Fruit fly (Drosophila melanogaster): ENCODE measurements around the gene Ent2.

Gene Ent2

dm6 chr2L:6566020-6566687, 4.0 kb downstream of the Ent2 start, which contains the start of gene CG13766:
TSS of gene CG13766 (minus strand) at chr2L:6566181.
- TF ChIP-seq HLH4C (GFP tag; IDR thresholded peaks at IDR 0.05; ENCODE audit: partially characterized antibody) (peak; percentile 100), Sin3A (optimal IDR thresholded peaks at IDR 0.05) (no peak), Taf1 (GFP tag; IDR thresholded peaks at IDR 0.05) (no peak), Kr (GFP tag; optimal IDR thresholded peaks at IDR 0.05) (no peak), chinmo (GFP tag; IDR thresholded peaks at IDR 0.05; ENCODE audit: partially characterized antibody) (peak; percentile 97), E2f2 (GFP tag; IDR thresholded peaks at IDR 0.05) (no peak), CG4617 (GFP tag; optimal IDR thresholded peaks at IDR 0.05; ENCODE audit: borderline replicate concordance) (peak; percentile 29), Dip2 (GFP tag; IDR thresholded peaks at IDR 0.05) (no peak), trem (tag; optimal IDR thresholded peaks at IDR 0.05) (peak; percentile 51), luna (GFP tag; optimal IDR thresholded peaks at IDR 0.05) (no peak), Dp (GFP tag; optimal IDR thresholded peaks at IDR 0.05) (peak; percentile 44), pho (GFP tag; optimal IDR thresholded peaks at IDR 0.05) (no peak), CG10267 (tag; optimal IDR thresholded peaks at IDR 0.05) (peak; percentile 28), CG13287 (GFP tag; IDR thresholded peaks at IDR 0.05; ENCODE audit: partially characterized antibody) (peak; percentile 94), nmo (GFP tag; optimal IDR thresholded peaks at IDR 0.05) (peak; percentile 32), Dek (tag; optimal IDR thresholded peaks at IDR 0.05) (no peak), CG13775 (GFP tag; optimal IDR thresholded peaks at IDR 0.05) (no peak), nerfin-2 (GFP tag; IDR thresholded peaks at IDR 0.05; ENCODE audit: partially characterized antibody) (peak; percentile 99), CG1233 (GFP tag; optimal IDR thresholded peaks at IDR 0.05) (no peak), CG6854 (GFP tag; optimal IDR thresholded peaks at IDR 0.05) (no peak), CG33213 (GFP tag; optimal IDR thresholded peaks at IDR 0.05) (peak; percentile 71), unc-4 (GFP tag; IDR thresholded peaks at IDR 0.05; ENCODE audit: partially characterized antibody) (peak; percentile 79), Dll (GFP tag; IDR thresholded peaks at IDR 0.05; ENCODE audit: partially characterized antibody) (peak; percentile 81; the same call in 3 of the 4 replicates), Doc3 (GFP tag; IDR thresholded peaks at IDR 0.05; ENCODE audit: partially characterized antibody) (peak; percentile 70; the same call in 2 of the 3 replicates), Ets97D (GFP tag; optimal IDR thresholded peaks at IDR 0.05) (peak; percentile 26), CG9797 (GFP tag; optimal IDR thresholded peaks at IDR 0.05) (peak; percentile 64), CG17829 (tag; optimal IDR thresholded peaks at IDR 0.05) (peak; percentile 41), CG6272 (GFP tag; IDR thresholded peaks at IDR 0.05) (no peak), psq (GFP tag; optimal IDR thresholded peaks at IDR 0.05) (no peak), CG30020 (tag; optimal IDR thresholded peaks at IDR 0.05) (peak; percentile 35), CG12659 (GFP tag; optimal IDR thresholded peaks at IDR 0.05) (peak; percentile 48), Poxn (GFP tag; IDR thresholded peaks at IDR 0.05) (0 out of 2 replicates have a peak, but pooled peaks have one; percentile 18), crol (GFP tag; IDR thresholded peaks at IDR 0.05) (no peak), Scr (GFP tag; IDR thresholded peaks at IDR 0.05; ENCODE audit: partially characterized antibody) (peak; percentile 86), Tbp (GFP tag; optimal IDR thresholded peaks at IDR 0.05) (no peak), ato (GFP tag; IDR thresholded peaks at IDR 0.05; ENCODE audit: partially characterized antibody) (peak; percentile 94), CG17912 (GFP tag; optimal IDR thresholded peaks at IDR 0.05) (no peak), CoRest (tag; optimal IDR thresholded peaks at IDR 0.05) (no peak), hbn (GFP tag; IDR thresholded peaks at IDR 0.05; ENCODE audit: partially characterized antibody) (peak; percentile 71), CG3163 (GFP tag; optimal IDR thresholded peaks at IDR 0.05) (no peak), MESR4 (GFP tag; optimal IDR thresholded peaks at IDR 0.05) (peak; percentile 37), ab (GFP tag; optimal IDR thresholded peaks at IDR 0.05) (no peak), wek (GFP tag; optimal IDR thresholded peaks at IDR 0.05) (peak; percentile 58), BEAF-32 (GFP tag; optimal IDR thresholded peaks at IDR 0.05) (peak; percentile 18), tna (GFP tag; IDR thresholded peaks at IDR 0.05; ENCODE audit: partially characterized antibody) (peak; percentile 98), row (GFP tag; IDR thresholded peaks at IDR 0.05) (no peak), CG6791 (GFP tag; IDR thresholded peaks at IDR 0.05; ENCODE audit: partially characterized antibody) (peak; percentile 97), CG9215 (GFP tag; IDR thresholded peaks at IDR 0.05) (no peak)

All from whole organism, embryonic.